Worm (Caenorhabditis elegans): ENCODE results near the gene H06H21.11.

- TF ChIP-seq mdl-1 (tag; optimal IDR thresholded peaks at IDR 0.05) = no peak
- TF ChIP-seq ceh-63 (GFP tag; optimal IDR thresholded peaks at IDR 0.05) = no peak
- no peak for TF ChIP-seq nhr-28 (tag; optimal IDR thresholded peaks at IDR 0.05)
These were observed 42.7 kb downstream of the H06H21.11 start, which contains the start of gene npp-26 for ce11 chrIV:4764422-4764821.
